Worm (Caenorhabditis elegans) whole organism, L2 larva: ENCODE measurements around the gene T21C9.9.

Experiments used
- F13H6.1 ChIP-seq: sonication (generic microtip); optimal IDR thresholded peaks from 2 replicates; lab custom pipeline; 2016; ENCODE audit warnings: missing genetic modification characterization, missing compliant biosample characterization
- alr-1 ChIP-seq: fragments of 150-350 bp; optimal IDR thresholded peaks from 2 replicates; lab custom pipeline; 2014; ENCODE audit warnings: missing biosample characterization, missing genetic modification characterization
- aly-2 ChIP-seq: fragments of 150-350 bp; optimal IDR thresholded peaks from 2 replicates; lab custom pipeline; 2014; ENCODE audit warnings: missing biosample characterization, missing genetic modification characterization
- lin-11 ChIP-seq: fragments of 150-350 bp; sonication (generic microtip); optimal IDR thresholded peaks from 2 replicates; lab custom pipeline; 2014; ENCODE audit warnings: missing biosample characterization, missing genetic modification characterization, inconsistent platforms, mixed read lengths
- lin-13 ChIP-seq: fragments of 150-350 bp; optimal IDR thresholded peaks from 2 replicates; lab custom pipeline; 2014; ENCODE audit warnings: missing biosample characterization, missing genetic modification reagents, missing genetic modification characterization
- lsy-2 ChIP-seq, 2 experiments: fragments of 150-350 bp in 1 of 2; sonication (generic microtip) in 1 of 2; optimal IDR thresholded peaks; 2 replicates each; lab custom pipeline; 2014 to 2017; ENCODE audit warnings: missing biosample characterization in 2 of 2, missing genetic modification characterization in 2 of 2
- mdl-1 ChIP-seq, 2 experiments: fragments of 150-350 bp in 1 of 2; sonication (generic microtip) in 1 of 2; optimal IDR thresholded peaks; 2 replicates each; lab custom pipeline; 2017; ENCODE audit warnings: missing biosample characterization in 2 of 2, missing genetic modification characterization in 2 of 2
- nhr-23 ChIP-seq: fragments of 150-350 bp; optimal IDR thresholded peaks from 2 replicates; lab custom pipeline; 2014; ENCODE audit warnings: missing biosample characterization, missing genetic modification reagents, missing genetic modification characterization
- nhr-237 ChIP-seq: fragments of 150-350 bp; optimal IDR thresholded peaks from 2 replicates; lab custom pipeline; 2014; ENCODE audit warnings: missing biosample characterization, missing genetic modification characterization
- nhr-77 ChIP-seq: fragments of 150-350 bp; optimal IDR thresholded peaks from 2 replicates; lab custom pipeline; 2014; ENCODE audit warnings: missing biosample characterization, missing genetic modification characterization
- snpc-4 ChIP-seq: fragments of 150-350 bp; optimal IDR thresholded peaks from 2 replicates; lab custom pipeline; 2014; ENCODE audit warnings: missing biosample characterization, missing genetic modification characterization
- ztf-11 ChIP-seq: sonication (generic microtip); optimal IDR thresholded peaks from 2 replicates; lab custom pipeline; 2017; ENCODE audit warnings: missing biosample characterization, missing genetic modification characterization

DNA sequence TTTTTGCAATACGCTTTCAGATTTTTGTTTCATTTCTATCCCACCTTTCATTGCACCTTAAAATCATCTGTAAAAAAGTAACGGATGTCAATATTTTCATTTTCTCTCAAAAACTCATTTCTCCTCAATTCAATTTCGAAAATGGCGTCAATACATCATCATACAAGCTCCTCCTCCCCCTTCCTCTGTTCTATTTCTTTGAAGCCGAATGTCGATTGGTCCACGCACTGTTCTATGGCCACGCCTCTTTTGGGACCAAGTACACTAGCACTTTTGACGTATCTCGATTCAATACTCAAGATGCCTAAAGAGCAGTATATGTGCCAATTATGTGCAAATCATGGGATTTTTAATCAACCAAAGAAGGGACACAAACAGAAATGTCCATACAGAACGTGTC is 40.4 kb upstream of the T21C9.9 start, which contains the start of gene mab-23:
- TF ChIP-seq nhr-23 (tag; lab: Kevin White, UChicago) (no peak), ztf-11 (no peak), lin-11 (tag; lab: Kevin White, UChicago) (no peak), lsy-2 (tag; optimal IDR thresholded peaks at IDR 0.05; lab: Kevin White, UChicago) (no peak), nhr-237 (tag; lab: Kevin White, UChicago) (no peak), mdl-1 (tag; optimal IDR thresholded peaks at IDR 0.05; lab: Kevin White, UChicago) (no peak), alr-1 (tag; lab: Kevin White, UChicago) (no peak), nhr-77 (tag; lab: Kevin White, UChicago) (no peak), lin-13 (GFP tag; lab: Kevin White, UChicago) (no peak), F13H6.1 (tag; lab: Kevin White, UChicago) (no peak), aly-2 (tag; lab: Kevin White, UChicago) (no peak), snpc-4 (tag; lab: Kevin White, UChicago) (no peak)
